Worm (Caenorhabditis elegans): ENCODE data around the gene W06G6.11.

Gene W06G6.11

ce11 chrV:16608478-16608877 is 40.6 kb downstream of the W06G6.11 start:
- TF ChIP-seq jun-1 (tag; optimal IDR thresholded peaks at IDR 0.05) (peak; percentile 42), egl-13 (tag; optimal IDR thresholded peaks at IDR 0.05) (no peak), elt-2 (tag; optimal IDR thresholded peaks at IDR 0.05) (peak; percentile 73)

ce11 chrV:16606313-16606712 is 42.8 kb downstream of the W06G6.11 start, which contains the start of gene Y32B12C.1:
Y32B12C.1 (plus strand) TSS chrV:16606613.
- TF ChIP-seq hpl-2 (GFP tag; optimal IDR thresholded peaks at IDR 0.05) = no peak
- no peak for TF ChIP-seq pag-3 (tag; optimal IDR thresholded peaks at IDR 0.05; ENCODE audit: borderline replicate concordance, insufficient read depth)
- TF ChIP-seq mep-1 (tag; optimal IDR thresholded peaks at IDR 0.05) = no peak
- TF ChIP-seq ces-1 (GFP tag; optimal IDR thresholded peaks at IDR 0.05) = no peak
- no peak for TF ChIP-seq nhr-71 (tag; optimal IDR thresholded peaks at IDR 0.05)
- TF ChIP-seq fkh-10 (GFP tag; optimal IDR thresholded peaks at IDR 0.05) = no peak
- TF ChIP-seq mab-9 (GFP tag; IDR thresholded peaks at IDR 0.05) = no peak
- TF ChIP-seq dsc-1 (tag; optimal IDR thresholded peaks at IDR 0.05) = no peak
- no peak for TF ChIP-seq irx-1 (tag; optimal IDR thresholded peaks at IDR 0.05)

- TF ChIP-seq lin-14 (GFP tag; optimal IDR thresholded peaks at IDR 0.05) = peak; percentile 2
- peak; percentile 37 for TF ChIP-seq elt-2 (tag; optimal IDR thresholded peaks at IDR 0.05)
- no peak for TF ChIP-seq snpc-4 (tag; optimal IDR thresholded peaks at IDR 0.05)
- TF ChIP-seq ces-1 (GFP tag; optimal IDR thresholded peaks at IDR 0.05) = no peak
- TF ChIP-seq efl-1 (optimal IDR thresholded peaks at IDR 0.05) = no peak
- TF ChIP-seq efl-1 (GFP tag; optimal IDR thresholded peaks at IDR 0.05 in 1 of 2) = peak in 1 of 2 experiments; percentile 42
- no peak for TF ChIP-seq ceh-63 (GFP tag; optimal IDR thresholded peaks at IDR 0.05)
- no peak for TF ChIP-seq skn-1 (tag; optimal IDR thresholded peaks at IDR 0.05)
- TF ChIP-seq nhr-76 (tag; optimal IDR thresholded peaks at IDR 0.05) = no peak
These were observed 43.6 kb downstream of the W06G6.11 start for ce11 chrV:16605463-16605862.

- TF ChIP-seq skn-1 (tag; optimal IDR thresholded peaks at IDR 0.05) (no peak), isw-1 (GFP tag; IDR thresholded peaks at IDR 0.05) (no peak), pax-3 (tag; optimal IDR thresholded peaks at IDR 0.05) (no peak), ztf-4 (tag; optimal IDR thresholded peaks at IDR 0.05) (no peak), alr-1 (tag; optimal IDR thresholded peaks at IDR 0.05; ENCODE audit: borderline replicate concordance) (no peak), dsc-1 (tag; optimal IDR thresholded peaks at IDR 0.05) (no peak), tbx-2 (tag; optimal IDR thresholded peaks at IDR 0.05) (no peak), nhr-19 (GFP tag; conservative IDR thresholded peaks at IDR 0.05) (no peak)
These were observed 44.8 kb downstream of the W06G6.11 start for ce11 chrV:16604301-16604700.

ce11 chrV:16603102-16603501 is 46.0 kb downstream of the W06G6.11 start, which contains the start of gene T03E6.8:
T03E6.8 (minus strand) TSS chrV:16603202.
- no peak for TF ChIP-seq efl-1 (optimal IDR thresholded peaks at IDR 0.05)
- TF ChIP-seq efl-1 (GFP tag; optimal IDR thresholded peaks at IDR 0.05 in 1 of 2) = peak in 1 of 2 experiments; percentile 3
- TF ChIP-seq Y116A8C.19 (tag; optimal IDR thresholded peaks at IDR 0.05; ENCODE audit: borderline replicate concordance) = no peak

- TF ChIP-seq nhr-11 (tag; optimal IDR thresholded peaks at IDR 0.05) (no peak), ces-1 (GFP tag; optimal IDR thresholded peaks at IDR 0.05) (no peak)
These were observed 48.5 kb downstream of the W06G6.11 start, which contains the start of gene T03E6.9 for ce11 chrV:16600623-16601022. T03E6.9 (minus strand) TSS chrV:16600723.

- no peak for TF ChIP-seq nhr-47 (tag; optimal IDR thresholded peaks at IDR 0.05)
- TF ChIP-seq dsc-1 (tag; optimal IDR thresholded peaks at IDR 0.05) = peak; percentile 10
These were observed 49.3 kb downstream of the W06G6.11 start for ce11 chrV:16599835-16600234.

Measured in whole organism, L1 larva.